Fruit fly (Drosophila melanogaster): ENCODE data around the gene CG11698.

The CG11698 gene

dm6 chr3R:8344174-8344573, 32.2 kb downstream of the CG11698 start, which contains the start of gene DppIII:
Gene DppIII, plus strand, starts transcription at chr3R:8344400.
- TF ChIP-seq CG13204 (GFP tag; optimal IDR thresholded peaks at IDR 0.05) (no peak), CG32121 (GFP tag; IDR thresholded peaks at IDR 0.05) (no peak), gl (tag; optimal IDR thresholded peaks at IDR 0.05) (no peak), CG34367 (tag; optimal IDR thresholded peaks at IDR 0.05) (no peak), Pif1B (GFP tag; optimal IDR thresholded peaks at IDR 0.05) (no peak), rn (GFP tag; IDR thresholded peaks at IDR 0.05) (no peak), CG10348 (GFP tag; IDR thresholded peaks at IDR 0.05) (no peak)

dm6 chr3R:8347279-8347678, 35.3 kb downstream of the CG11698 start, which contains the start of gene CG7352:
Gene CG7352, plus strand, starts transcription at chr3R:8347579.
- TF ChIP-seq CG4496 (GFP tag; IDR thresholded peaks at IDR 0.05): no peak
- TF ChIP-seq D1 (tag; optimal IDR thresholded peaks at IDR 0.05): no peak
- TF ChIP-seq Ets98B (GFP tag; IDR thresholded peaks at IDR 0.05): no peak
- no peak for TF ChIP-seq Pif1A (GFP tag; optimal IDR thresholded peaks at IDR 0.05)
- TF ChIP-seq fd96Ca (GFP tag; IDR thresholded peaks at IDR 0.05): no peak
- no peak for TF ChIP-seq CG17806 (tag; optimal IDR thresholded peaks at IDR 0.05)
- TF ChIP-seq CG34367 (tag; optimal IDR thresholded peaks at IDR 0.05): no peak

- TF ChIP-seq Snoo (tag; optimal IDR thresholded peaks at IDR 0.05): no peak
- no peak for TF ChIP-seq CG34367 (tag; optimal IDR thresholded peaks at IDR 0.05)
Measured at dm6 chr3R:8347835-8348234, 35.8 kb downstream of the CG11698 start.

dm6 chr3R:8349106-8349448, 37.1 kb downstream of the CG11698 start:
- TF ChIP-seq CG14655 (GFP tag; optimal IDR thresholded peaks at IDR 0.05): no peak
- no peak for TF ChIP-seq CG17806 (tag; optimal IDR thresholded peaks at IDR 0.05)
- no peak for TF ChIP-seq CG13204 (GFP tag; optimal IDR thresholded peaks at IDR 0.05)
- TF ChIP-seq fd96Ca (GFP tag; IDR thresholded peaks at IDR 0.05): no peak
- no peak for TF ChIP-seq CG10348 (GFP tag; IDR thresholded peaks at IDR 0.05)

dm6 chr3R:8349449-8350115, 37.6 kb downstream of the CG11698 start, which contains the start of gene Atg13:
Gene Atg13, plus strand, starts transcription at chr3R:8349815.
- peak; percentile 84 for TF ChIP-seq CG4496 (GFP tag; IDR thresholded peaks at IDR 0.05)
- TF ChIP-seq CG10348 (GFP tag; IDR thresholded peaks at IDR 0.05): no peak
- peak; percentile 79 for TF ChIP-seq CG32121 (GFP tag; IDR thresholded peaks at IDR 0.05)
- peak; percentile 83 for TF ChIP-seq CG8301 (tag; optimal IDR thresholded peaks at IDR 0.05)
- peak; percentile 94 for TF ChIP-seq gl (tag; optimal IDR thresholded peaks at IDR 0.05)
- peak; percentile 71 for TF ChIP-seq Ets98B (GFP tag; IDR thresholded peaks at IDR 0.05)
- TF ChIP-seq CG14655 (GFP tag; optimal IDR thresholded peaks at IDR 0.05): no peak
- no peak for TF ChIP-seq rn (GFP tag; IDR thresholded peaks at IDR 0.05)
- TF ChIP-seq D1 (tag; optimal IDR thresholded peaks at IDR 0.05): no peak
- peak; percentile 66; the same call in 2 of the 3 replicates for TF ChIP-seq fd96Ca (GFP tag; IDR thresholded peaks at IDR 0.05)
- peak; percentile 50 for TF ChIP-seq Snoo (tag; optimal IDR thresholded peaks at IDR 0.05)
- peak; percentile 87 for TF ChIP-seq CG12605 (GFP tag; IDR thresholded peaks at IDR 0.05)
- TF ChIP-seq Pif1A (GFP tag; optimal IDR thresholded peaks at IDR 0.05): no peak
- peak; percentile 63 for TF ChIP-seq CG8159 (tag; optimal IDR thresholded peaks at IDR 0.05)
- TF ChIP-seq CG17806 (tag; optimal IDR thresholded peaks at IDR 0.05): peak; percentile 45
- TF ChIP-seq CG13204 (GFP tag; optimal IDR thresholded peaks at IDR 0.05): no peak
- TF ChIP-seq EcR (GFP tag; optimal IDR thresholded peaks at IDR 0.05): peak; percentile 30
- no peak for TF ChIP-seq Pif1B (GFP tag; optimal IDR thresholded peaks at IDR 0.05)
- TF ChIP-seq CG9948 (tag; optimal IDR thresholded peaks at IDR 0.05): peak; percentile 2
- TF ChIP-seq CG15710 (tag; optimal IDR thresholded peaks at IDR 0.05): peak; percentile 42
- peak; percentile 71 for TF ChIP-seq CG34367 (tag; optimal IDR thresholded peaks at IDR 0.05)

- TF ChIP-seq EcR (GFP tag; optimal IDR thresholded peaks at IDR 0.05): no peak
- TF ChIP-seq Pif1A (GFP tag; optimal IDR thresholded peaks at IDR 0.05): no peak
- no peak for TF ChIP-seq fd96Ca (GFP tag; IDR thresholded peaks at IDR 0.05)
Measured at dm6 chr3R:8352961-8353728, 41.2 kb downstream of the CG11698 start.

dm6 chr3R:8353994-8354393, 42.0 kb downstream of the CG11698 start:
- no peak for TF ChIP-seq CG17806 (tag; optimal IDR thresholded peaks at IDR 0.05)
- TF ChIP-seq fd96Ca (GFP tag; IDR thresholded peaks at IDR 0.05): no peak
- no peak for TF ChIP-seq CG15710 (tag; optimal IDR thresholded peaks at IDR 0.05)
- no peak for TF ChIP-seq rn (GFP tag; IDR thresholded peaks at IDR 0.05)
- no peak for TF ChIP-seq CG8301 (tag; optimal IDR thresholded peaks at IDR 0.05)
- TF ChIP-seq gl (tag; optimal IDR thresholded peaks at IDR 0.05): no peak
